Worm (Caenorhabditis elegans) whole organism, late embryonic: Measurements from ENCODE around the gene nas-25.

Experiments used
- ceh-31 ChIP-seq: sonication (generic microtip); optimal IDR thresholded peaks from 2 replicates; lab custom pipeline; 2016; ENCODE audit warnings: missing genetic modification characterization, missing compliant biosample characterization
- elt-2 ChIP-seq: sonication (generic microtip); optimal IDR thresholded peaks from 2 replicates; lab custom pipeline; 2016; ENCODE audit warnings: missing genetic modification reagents, missing genetic modification characterization, missing compliant biosample characterization
- pha-4 ChIP-seq: fragments of 150-350 bp; optimal IDR thresholded peaks from 2 replicates; lab custom pipeline; 2018; ENCODE audit warnings: missing biosample characterization, missing genetic modification reagents, missing genetic modification characterization
- zip-5 ChIP-seq: sonication (generic microtip); optimal IDR thresholded peaks from 2 replicates; lab custom pipeline; 2016; ENCODE audit warnings: missing genetic modification characterization, missing compliant biosample characterization

DNA sequence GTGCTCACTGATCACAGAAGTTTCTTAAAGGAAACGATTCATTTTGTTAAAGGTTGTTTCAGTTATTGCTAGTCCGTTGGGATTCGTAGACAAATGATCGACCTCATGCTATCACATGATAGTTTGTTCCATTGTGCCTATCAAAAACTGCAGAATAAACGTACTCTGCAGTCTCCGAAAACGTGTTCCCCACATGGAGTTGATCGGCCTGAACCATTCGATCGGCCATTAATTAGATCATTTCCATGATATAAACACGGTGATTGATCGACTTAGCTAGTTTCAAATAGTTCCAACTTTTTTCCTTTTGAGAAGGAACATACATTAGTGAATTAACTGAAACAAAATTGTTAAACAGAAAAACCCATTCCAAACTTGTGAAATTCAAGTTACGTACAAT, 3.2 kb upstream of the nas-25 start:
- TF ChIP-seq elt-2 (tag; lab: Kevin White, UChicago) (no peak), zip-5 (tag; lab: Kevin White, UChicago) (no peak), pha-4 (tag; lab: Kevin White, UChicago) (no peak), ceh-31 (tag; lab: Kevin White, UChicago) (no peak)
